Fruit fly (Drosophila melanogaster) whole organism, wandering third instar larva: Measurements from ENCODE around the gene CG33189.

Experiments
- Abd-B ChIP-seq: fragments of >200 bp; optimal IDR thresholded peaks from 2 replicates; lab custom pipeline; 2017; ENCODE audit warnings: missing biosample characterization, missing genetic modification characterization
- Dif ChIP-seq: fragments of 200-275, 200-300 bp; sonication (Bioruptor generic); optimal IDR thresholded peaks from 2 replicates; lab custom pipeline; 2018; ENCODE audit warnings: missing biosample characterization, missing genetic modification characterization; ENCODE audit not compliant: partially characterized antibody
- Jra ChIP-seq: sonication (Bioruptor generic); optimal IDR thresholded peaks from 2 replicates; lab custom pipeline; 2016; ENCODE audit warnings: missing biosample characterization, missing genetic modification characterization
- Myc ChIP-seq: fragments of >200 bp; optimal IDR thresholded peaks from 2 replicates; lab custom pipeline; 2017
- OdsH ChIP-seq: fragments of 200-800 bp; sonication (Bioruptor generic); optimal IDR thresholded peaks from 2 replicates; lab custom pipeline; 2016; ENCODE audit warnings: missing biosample characterization, mild to moderate bottlenecking, missing genetic modification characterization
- br ChIP-seq: fragments of 200-800 bp; sonication (Bioruptor generic); optimal IDR thresholded peaks from 2 replicates; lab custom pipeline; 2016; ENCODE audit warnings: missing biosample characterization, missing genetic modification characterization
- dl ChIP-seq, 2 experiments: fragments of 175-275, 200-275 bp in 1 of 2; fragments of 200-275 bp in 1 of 2; sonication (Bioruptor generic); optimal IDR thresholded peaks; lab custom pipeline; 2018; ENCODE audit warnings: mild to moderate bottlenecking in 2 of 2, missing biosample characterization in 2 of 2, missing genetic modification characterization in 2 of 2, moderate library complexity in 2 of 2; ENCODE audit not compliant: partially characterized antibody in 2 of 2, insufficient read depth in 1 of 2
- dmrt93B ChIP-seq: fragments of 200-800 bp; sonication (Bioruptor generic); optimal IDR thresholded peaks from 2 replicates; lab custom pipeline; 2018; ENCODE audit warnings: missing biosample characterization, mild to moderate bottlenecking, missing genetic modification characterization
- ey ChIP-seq: fragments of 200-800 bp; sonication (Bioruptor generic); optimal IDR thresholded peaks from 2 replicates; lab custom pipeline; 2016; ENCODE audit warnings: missing biosample characterization, missing genetic modification characterization
- fru ChIP-seq: fragments of 200-800 bp; sonication (Bioruptor generic); optimal IDR thresholded peaks from 3 replicates; lab custom pipeline; 2016; ENCODE audit warnings: missing biosample characterization, mild to moderate bottlenecking, missing genetic modification characterization
- h ChIP-seq: fragments of 200-800 bp; sonication (Bioruptor generic); optimal IDR thresholded peaks from 3 replicates; lab custom pipeline; 2016; ENCODE audit warnings: missing biosample characterization, mild to moderate bottlenecking, missing genetic modification characterization
- psq ChIP-seq: fragments of 200-800 bp; sonication (Bioruptor generic); optimal IDR thresholded peaks from 3 replicates; lab custom pipeline; 2017; ENCODE audit warnings: missing biosample characterization, mild to moderate bottlenecking, missing genetic modification characterization, moderate library complexity
- sv ChIP-seq: fragments of 200-800 bp; sonication (Bioruptor generic); optimal IDR thresholded peaks from 3 replicates; lab custom pipeline; 2016; ENCODE audit warnings: missing biosample characterization, missing genetic modification characterization
- usp ChIP-seq: fragments of >200 bp; optimal IDR thresholded peaks from 2 replicates; lab custom pipeline; 2017; ENCODE audit warnings: missing biosample characterization, missing genetic modification characterization

DNA sequence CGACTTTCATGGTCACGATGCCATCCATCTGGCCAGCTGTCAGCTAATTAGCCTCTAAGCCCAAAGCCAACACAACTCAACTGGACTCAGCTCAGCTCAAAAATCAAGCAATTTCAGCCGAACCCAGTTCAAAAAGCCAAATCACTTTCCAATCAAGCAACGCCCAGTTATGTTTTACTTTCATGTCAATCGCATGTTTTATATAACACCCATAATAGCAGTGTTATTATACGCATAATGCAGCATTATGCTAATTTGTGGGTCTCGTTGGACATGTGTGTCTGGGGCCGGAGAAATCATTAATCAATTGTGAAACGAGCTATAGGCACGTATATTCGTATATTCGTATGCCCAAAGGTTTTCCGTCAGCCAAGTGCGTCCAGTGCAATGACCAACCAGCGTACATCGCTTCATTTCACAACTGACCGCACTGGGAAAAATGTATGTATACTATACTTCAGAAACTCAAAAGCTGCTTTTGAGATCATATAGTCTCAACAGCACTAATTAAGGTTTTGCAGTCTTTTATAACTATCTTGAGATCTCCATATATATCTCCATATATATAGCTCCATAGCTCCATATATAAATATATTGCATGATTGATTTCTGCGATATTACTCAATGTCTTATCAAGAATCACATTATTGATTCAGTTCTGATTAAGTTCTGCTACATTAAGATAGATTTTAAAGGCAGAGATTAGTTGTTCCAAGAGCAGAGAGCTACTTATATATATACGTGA lies 7.1 kb upstream of the CG33189 start:
- TF ChIP-seq Abd-B (GFP tag; lab: Kevin White, UChicago): no peak
- TF ChIP-seq dmrt93B (GFP tag; lab: Kevin White, UChicago): no peak
- TF ChIP-seq OdsH: no peak
- TF ChIP-seq ey (GFP tag; lab: Kevin White, UChicago): no peak
- no peak for TF ChIP-seq psq (GFP tag; lab: Kevin White, UChicago)
- peak; percentile 35 for TF ChIP-seq h (GFP tag; lab: Kevin White, UChicago)
- no peak for TF ChIP-seq usp
- no peak for TF ChIP-seq Dif
- TF ChIP-seq sv (GFP tag; lab: Kevin White, UChicago): no peak
- TF ChIP-seq fru (GFP tag; lab: Kevin White, UChicago): no peak
- no peak for TF ChIP-seq br (GFP tag; lab: Kevin White, UChicago)
- no peak for TF ChIP-seq Myc (lab: Kevin White, UChicago)
- no peak for TF ChIP-seq Jra
- TF ChIP-seq dl (GFP tag; optimal IDR thresholded peaks at IDR 0.05; lab: Kevin White, UChicago; ENCODE audit: insufficient read depth in 1 of 2, partially characterized antibody in 2 of 2): no peak
